Worm (Caenorhabditis elegans): ENCODE data around the gene B0285.3.
A peak's percentile ranks its signal among the peaks of the same experiment; 100 is the strongest.

DNA sequence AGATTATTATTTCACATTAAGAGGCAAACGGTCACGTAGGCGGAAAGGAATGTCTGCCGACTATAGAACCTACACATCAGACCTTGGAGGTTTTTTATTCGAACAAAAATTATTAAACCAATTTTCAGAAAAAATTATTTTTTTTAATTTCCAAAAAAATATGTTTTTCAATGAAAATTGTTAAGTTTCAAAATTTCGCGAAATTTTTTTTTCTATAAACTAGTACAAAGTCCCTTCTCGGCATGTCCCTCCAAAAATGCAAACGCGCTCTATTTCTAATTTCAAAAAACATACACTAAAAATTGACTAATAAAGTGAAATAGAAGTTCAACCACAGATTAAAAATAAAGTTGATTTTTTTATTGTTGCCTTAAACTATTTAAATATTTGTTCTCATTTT, 21.8 kb upstream of the B0285.3 start, which contains the start of gene ckb-1:
- TF ChIP-seq snpc-4 (tag; optimal IDR thresholded peaks at IDR 0.05) (no peak), dpl-1 (GFP tag; optimal IDR thresholded peaks at IDR 0.05) (peak in 1 of 3 experiments; percentile 24), skn-1 (tag; optimal IDR thresholded peaks at IDR 0.05) (no peak), ceh-8 (GFP tag; optimal IDR thresholded peaks at IDR 0.05) (no peak)

Measured in whole organism, L1 larva.